Worm (Caenorhabditis elegans) whole organism, L2 larva: ENCODE measurements around the gene F38B7.17.

Experiments used
- C34F6.9 ChIP-seq: fragments of 150-350 bp; optimal IDR thresholded peaks from 2 replicates; lab custom pipeline; 2014; ENCODE audit warnings: missing biosample characterization, missing genetic modification characterization
- aly-2 ChIP-seq: fragments of 150-350 bp; optimal IDR thresholded peaks from 2 replicates; lab custom pipeline; 2014; ENCODE audit warnings: missing biosample characterization, missing genetic modification characterization
- blmp-1 ChIP-seq: sonication (generic microtip); optimal IDR thresholded peaks from 2 replicates; lab custom pipeline; 2017; ENCODE audit warnings: missing genetic modification characterization, mild to moderate bottlenecking, missing compliant biosample characterization, antibody characterized with exemption, moderate library complexity; ENCODE audit not compliant: insufficient read depth
- fos-1 ChIP-seq: fragments of 150-350 bp; optimal IDR thresholded peaks from 2 replicates; lab custom pipeline; 2014; ENCODE audit warnings: missing biosample characterization, missing genetic modification characterization
- gmeb-1 ChIP-seq: fragments of 150-350 bp; optimal IDR thresholded peaks from 2 replicates; lab custom pipeline; 2014; ENCODE audit warnings: missing biosample characterization, missing genetic modification characterization
- lin-11 ChIP-seq: fragments of 150-350 bp; sonication (generic microtip); optimal IDR thresholded peaks from 2 replicates; lab custom pipeline; 2014; ENCODE audit warnings: missing biosample characterization, missing genetic modification characterization, inconsistent platforms, mixed read lengths
- lin-13 ChIP-seq: fragments of 150-350 bp; optimal IDR thresholded peaks from 2 replicates; lab custom pipeline; 2014; ENCODE audit warnings: missing biosample characterization, missing genetic modification reagents, missing genetic modification characterization
- nhr-129 ChIP-seq: fragments of 150-350 bp; optimal IDR thresholded peaks from 2 replicates; lab custom pipeline; 2014; ENCODE audit warnings: missing biosample characterization, missing genetic modification characterization
- nhr-25 ChIP-seq: fragments of 150-350 bp; sonication (generic microtip); optimal IDR thresholded peaks from 3 replicates; lab custom pipeline; 2014; ENCODE audit warnings: missing biosample characterization, missing genetic modification characterization
- nhr-6 ChIP-seq: fragments of 150-350 bp; optimal IDR thresholded peaks from 2 replicates; lab custom pipeline; 2014; ENCODE audit warnings: missing biosample characterization, missing genetic modification characterization
- sem-4 ChIP-seq: fragments of 150-350 bp; optimal IDR thresholded peaks from 2 replicates; lab custom pipeline; 2014; ENCODE audit warnings: missing biosample characterization, missing genetic modification reagents, missing genetic modification characterization
- sma-3 ChIP-seq: sonication (generic microtip); optimal IDR thresholded peaks from 2 replicates; lab custom pipeline; 2016; ENCODE audit warnings: missing genetic modification reagents, missing genetic modification characterization, missing compliant biosample characterization
- sma-9 ChIP-seq, 2 experiments: fragments of 150-350 bp in 1 of 2; sonication (generic microtip) in 1 of 2; optimal IDR thresholded peaks; 2 replicates each; lab custom pipeline; 2014 to 2016; ENCODE audit warnings: missing genetic modification characterization in 2 of 2, mild to moderate bottlenecking in 1 of 2, missing biosample characterization in 1 of 2, missing compliant biosample characterization in 1 of 2, missing genetic modification reagents in 1 of 2, moderate library complexity in 1 of 2
- ztf-1 ChIP-seq: fragments of 200-800 bp; sonication (Bioruptor generic); conservative IDR thresholded peaks from 2 replicates; pipeline ENCODE4 v1.3.6; 2022; ENCODE audit warnings: missing genetic modification characterization, missing compliant biosample characterization

F38B7.17 gene

DNA sequence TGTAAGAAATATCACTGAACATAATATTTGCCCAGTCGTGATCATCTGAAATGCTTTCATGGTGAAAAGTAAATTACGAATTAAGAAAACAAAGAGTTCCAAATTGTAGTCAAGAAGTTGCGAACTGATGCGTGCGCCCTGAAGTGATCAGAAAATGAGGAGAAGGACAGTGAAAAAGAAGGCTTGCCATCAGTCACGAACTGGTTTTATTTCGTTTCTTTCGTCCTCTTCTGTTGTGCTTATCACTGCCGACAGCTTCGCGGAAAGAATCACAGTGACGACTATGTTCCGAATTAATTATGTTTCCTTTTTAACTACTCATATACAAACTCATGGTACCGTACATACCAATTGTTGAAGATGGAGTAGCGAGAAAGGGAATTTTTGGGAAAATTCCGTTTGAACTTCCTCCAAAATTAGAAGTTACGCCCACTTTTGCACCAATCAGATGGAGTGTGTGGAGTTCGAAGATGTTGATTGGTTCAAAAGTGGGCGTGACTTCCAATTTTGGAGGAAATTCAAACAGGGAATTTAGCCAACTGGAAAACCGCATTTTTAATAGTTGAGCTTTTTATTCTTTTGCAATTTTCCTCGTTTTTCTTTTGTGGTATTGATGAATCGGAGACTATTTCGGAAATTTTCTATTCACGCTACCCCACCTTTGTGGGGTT, 45.5 kb downstream of the F38B7.17 start, which contains the start of gene C55A6.12:
Gene C55A6.12, minus strand, starts transcription at position 51 of the 671 bp plus-strand sequence.
- TF ChIP-seq C34F6.9, result no peak
- no peak for TF ChIP-seq nhr-25
- peak; percentile 10 for TF ChIP-seq gmeb-1 (tag; lab: Kevin White, UChicago)

- TF ChIP-seq lin-11 (tag; lab: Kevin White, UChicago) (no peak), lin-13 (no peak), nhr-6 (tag; lab: Kevin White, UChicago) (no peak)
These were observed 47.8 kb downstream of the F38B7.17 start for ce11 chrV:11500980-11501379.

- no peak for TF ChIP-seq sem-4 (tag; lab: Kevin White, UChicago)
- peak; percentile 14 for TF ChIP-seq sma-9 (GFP tag; optimal IDR thresholded peaks at IDR 0.05; lab: Kevin White, UChicago)
- TF ChIP-seq sma-9 (tag; optimal IDR thresholded peaks at IDR 0.05; lab: Kevin White, UChicago), result no peak
- no peak for TF ChIP-seq nhr-129 (tag; lab: Kevin White, UChicago)
- TF ChIP-seq sma-3 (GFP tag; lab: Kevin White, UChicago), result peak; percentile 30
- TF ChIP-seq ztf-1 (GFP tag; lab: Robert Waterston, UW), result no peak
- TF ChIP-seq lin-13, result no peak
- TF ChIP-seq blmp-1 (tag; lab: Kevin White, UChicago), result peak; percentile 48
- TF ChIP-seq aly-2, result no peak
- TF ChIP-seq fos-1 (tag; lab: Kevin White, UChicago), result peak; percentile 0
- TF ChIP-seq gmeb-1 (tag; lab: Kevin White, UChicago), result no peak
- TF ChIP-seq, all 48 proteins: peak for 4
These were observed 49.0 kb downstream of the F38B7.17 start for ce11 chrV:11499786-11500185.
